Fruit fly (Drosophila melanogaster): ENCODE data around the gene CG16721.

DNA sequence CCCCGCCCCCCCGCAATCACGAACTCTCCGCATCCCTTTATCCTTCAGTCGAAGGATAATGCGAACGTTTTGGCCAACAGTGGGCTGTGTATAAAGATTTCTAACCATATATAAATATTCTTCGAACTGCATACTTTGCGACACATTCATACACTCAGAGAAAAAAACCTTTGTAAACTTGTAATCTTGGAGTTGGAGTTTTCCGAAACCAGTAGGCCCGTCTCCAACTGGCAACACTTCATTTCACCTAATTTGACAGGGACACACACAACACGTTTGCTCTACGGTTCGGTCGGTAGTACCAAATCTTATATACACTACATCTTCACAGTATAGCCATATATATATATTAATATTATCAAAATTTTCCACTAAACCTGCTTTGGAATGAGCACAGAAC lies 10.9 kb upstream of the CG16721 start, which contains the start of gene CG15764:
- TF ChIP-seq CTCF (optimal IDR thresholded peaks at IDR 0.05), result no peak
- no peak for TF ChIP-seq CG8478 (optimal IDR thresholded peaks at IDR 0.05)

All from S2 (cell line).